Worm (Caenorhabditis elegans) whole organism, L2 larva: Measurements from ENCODE around the gene gtbp-1.

Experiments used
- fos-1 ChIP-seq: fragments of 150-350 bp; optimal IDR thresholded peaks from 2 replicates; lab custom pipeline; 2014; ENCODE audit warnings: missing biosample characterization, missing genetic modification characterization
- sma-9 ChIP-seq, 2 experiments: fragments of 150-350 bp in 1 of 2; sonication (generic microtip) in 1 of 2; optimal IDR thresholded peaks; 2 replicates each; lab custom pipeline; 2014 to 2016; ENCODE audit warnings: missing genetic modification characterization in 2 of 2, mild to moderate bottlenecking in 1 of 2, missing biosample characterization in 1 of 2, missing compliant biosample characterization in 1 of 2, missing genetic modification reagents in 1 of 2, moderate library complexity in 1 of 2
- unc-62 ChIP-seq: fragments of 150-350 bp; optimal IDR thresholded peaks from 2 replicates; lab custom pipeline; 2014; ENCODE audit warnings: missing biosample characterization, missing genetic modification reagents, missing genetic modification characterization

- no peak for TF ChIP-seq unc-62 (GFP tag; lab: Kevin White, UChicago)
- no peak for TF ChIP-seq fos-1 (tag; lab: Kevin White, UChicago)
- TF ChIP-seq sma-9 (GFP tag; optimal IDR thresholded peaks at IDR 0.05; lab: Kevin White, UChicago): no peak
- TF ChIP-seq sma-9 (tag; optimal IDR thresholded peaks at IDR 0.05; lab: Kevin White, UChicago): no peak
Observed at ce11 chrIV:10157489-10158088, 28.8 kb upstream of the gtbp-1 start, which contains the start of gene ttr-53.
